Fruit fly (Drosophila melanogaster) Kc167 (cell line): ENCODE results near the gene CG7194.

Experiments
- Myc ChIP-seq: fragments of >200 bp; optimal IDR thresholded peaks from 2 replicates; lab custom pipeline; 2017; ENCODE audit warnings: missing external identifiers
- h ChIP-seq: fragments of >200 bp; optimal IDR thresholded peaks from 3 replicates; lab custom pipeline; 2018; ENCODE audit warnings: missing external identifiers
- psq ChIP-seq: fragments of >200 bp; optimal IDR thresholded peaks from 2 replicates; lab custom pipeline; 2017; ENCODE audit warnings: missing external identifiers

DNA sequence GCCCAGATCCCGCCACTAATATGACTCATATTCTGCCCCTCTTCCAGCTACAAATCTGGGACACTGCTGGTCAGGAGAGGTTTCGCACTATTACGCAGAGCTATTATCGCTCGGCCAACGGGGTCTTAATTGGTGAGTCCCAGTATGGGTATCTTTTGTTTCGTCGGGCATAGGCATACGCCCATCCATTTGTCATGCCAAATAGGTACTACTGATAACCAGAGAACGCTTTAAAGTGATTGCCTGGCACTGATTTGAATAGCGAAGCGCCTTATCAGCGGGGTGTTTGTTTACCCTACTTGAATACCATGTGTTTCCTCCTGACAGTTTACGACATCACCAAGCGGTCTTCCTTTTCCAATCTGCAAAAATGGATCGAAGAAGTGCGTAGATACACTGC lies 6.4 kb downstream of the CG7194 start:
- TF ChIP-seq Myc (lab: Kevin White, UChicago) (no peak), psq (no peak), h (lab: Kevin White, UChicago) (no peak)
